Worm (Caenorhabditis elegans) whole organism, young adult: ENCODE measurements around the gene Y110A2AR.1.

Source experiments
- C17E4.6 ChIP-seq: fragments of 200-800 bp; sonication (Bioruptor generic); IDR thresholded peaks from 2 replicates; pipeline ENCODE4 v1.3.6; 2022; ENCODE audit warnings: missing genetic modification reagents, missing genetic modification characterization, missing compliant biosample characterization
- F10E7.11 ChIP-seq: sonication (generic microtip); optimal IDR thresholded peaks from 2 replicates; lab custom pipeline; 2017; ENCODE audit warnings: mild to moderate bottlenecking, missing genetic modification characterization, moderate library complexity, missing compliant biosample characterization
- F22D6.2 ChIP-seq: sonication (generic microtip); optimal IDR thresholded peaks from 2 replicates; lab custom pipeline; 2016; ENCODE audit warnings: mild to moderate bottlenecking, missing genetic modification characterization, missing compliant biosample characterization
- F23B12.7 ChIP-seq: sonication (generic microtip); optimal IDR thresholded peaks from 2 replicates; lab custom pipeline; 2017; ENCODE audit warnings: missing genetic modification characterization, mild to moderate bottlenecking, missing compliant biosample characterization, antibody characterized with exemption, moderate library complexity; ENCODE audit not compliant: insufficient read depth
- F39B2.1 ChIP-seq: fragments of 200-800 bp; sonication (Bioruptor generic); IDR thresholded peaks from 2 replicates; pipeline ENCODE4 v1.3.6; 2022; ENCODE audit warnings: missing genetic modification reagents, missing genetic modification characterization, missing compliant biosample characterization
- K12H6.12 ChIP-seq: fragments of 200-800 bp; sonication (Bioruptor generic); optimal IDR thresholded peaks from 2 replicates; lab custom pipeline; 2018; ENCODE audit warnings: mild to moderate bottlenecking, missing genetic modification characterization, missing compliant biosample characterization
- Y95B8A.8 ChIP-seq: fragments of 200-800 bp; sonication (Bioruptor generic); IDR thresholded peaks from 2 replicates; pipeline ENCODE4 v1.3.6; 2022; ENCODE audit warnings: missing genetic modification reagents, missing genetic modification characterization, missing compliant biosample characterization
- ama-1 ChIP-seq, 3 experiments: fragments of 150-350 bp in 1 of 3; sonication (generic microtip) in 2 of 3; optimal IDR thresholded peaks; 2 replicates each; lab custom pipeline; 2014 to 2018; ENCODE audit warnings: missing biosample characterization in 2 of 3, missing genetic modification characterization in 2 of 3, missing genetic modification reagents in 2 of 3
- atf-7 ChIP-seq: sonication (generic microtip); optimal IDR thresholded peaks from 2 replicates; lab custom pipeline; 2017; ENCODE audit warnings: mild to moderate bottlenecking, missing genetic modification characterization, missing compliant biosample characterization
- bed-2 ChIP-seq: fragments of 200-800 bp; sonication (Bioruptor generic); IDR thresholded peaks from 2 replicates; pipeline ENCODE4 v1.3.6; 2022; ENCODE audit warnings: missing genetic modification reagents, missing genetic modification characterization, missing compliant biosample characterization
- cebp-1 ChIP-seq, 2 experiments: fragments of 200-800 bp in 1 of 2; sonication (Bioruptor generic) in 1 of 2; sonication (generic microtip) in 1 of 2; IDR thresholded peaks in 1 of 2; optimal IDR thresholded peaks in 1 of 2; 2 replicates each; pipeline versions ENCODE4 v1.3.6 to Lab custom; 2017 to 2022; ENCODE audit warnings: missing compliant biosample characterization in 2 of 2, missing genetic modification characterization in 2 of 2, mild to moderate bottlenecking in 1 of 2, missing genetic modification reagents in 1 of 2, moderate library complexity in 1 of 2
- ceh-100 ChIP-seq: fragments of 200-800 bp; sonication (Bioruptor generic); IDR thresholded peaks from 2 replicates; pipeline ENCODE4 v1.3.6; 2022; ENCODE audit warnings: missing genetic modification reagents, missing genetic modification characterization, missing compliant biosample characterization
- ceh-79 ChIP-seq: sonication (generic microtip); optimal IDR thresholded peaks from 2 replicates; lab custom pipeline; 2017; ENCODE audit warnings: mild to moderate bottlenecking, missing genetic modification characterization, missing compliant biosample characterization
- ceh-91 ChIP-seq: fragments of 200-800 bp; sonication (Bioruptor generic); IDR thresholded peaks from 2 replicates; pipeline ENCODE4 v1.3.6; 2022; ENCODE audit warnings: missing genetic modification reagents, missing genetic modification characterization, missing compliant biosample characterization
- efl-1 ChIP-seq: fragments of 150-350 bp; optimal IDR thresholded peaks from 2 replicates; lab custom pipeline; 2014; ENCODE audit warnings: missing biosample characterization, missing genetic modification reagents, missing genetic modification characterization
- egrh-3 ChIP-seq: fragments of 200-800 bp; sonication (Bioruptor generic); IDR thresholded peaks from 2 replicates; pipeline ENCODE4 v1.3.6; 2022; ENCODE audit warnings: missing genetic modification reagents, missing genetic modification characterization, missing compliant biosample characterization
- hlh-26 ChIP-seq: fragments of 200-800 bp; sonication (Bioruptor generic); conservative IDR thresholded peaks from 2 replicates; pipeline ENCODE4 v1.3.6; 2022; ENCODE audit warnings: missing genetic modification reagents, missing genetic modification characterization, missing compliant biosample characterization
- hmg-1.2 ChIP-seq: fragments of 200-800 bp; sonication (Bioruptor generic); IDR thresholded peaks from 2 replicates; pipeline ENCODE4 v1.3.6; 2022; ENCODE audit warnings: missing genetic modification reagents, missing genetic modification characterization, missing compliant biosample characterization
- hmg-20 ChIP-seq: fragments of 200-800 bp; sonication (Bioruptor generic); IDR thresholded peaks from 2 replicates; pipeline ENCODE4 v1.3.6; 2022; ENCODE audit warnings: missing genetic modification reagents, missing genetic modification characterization, missing compliant biosample characterization
- lin-35 ChIP-seq, 3 experiments: fragments of 150-350 bp in 2 of 3; sonication (generic microtip) in 1 of 3; optimal IDR thresholded peaks; 2 replicates each; lab custom pipeline; 2014 to 2018; ENCODE audit warnings: missing biosample characterization in 3 of 3, missing genetic modification characterization in 3 of 3, missing genetic modification reagents in 3 of 3
- lir-1 ChIP-seq: fragments of 200-800 bp; sonication (Bioruptor generic); conservative IDR thresholded peaks from 2 replicates; pipeline ENCODE4 v1.3.6; 2022; ENCODE audit warnings: missing genetic modification reagents, missing genetic modification characterization, missing compliant biosample characterization
- madf-3 ChIP-seq: fragments of 200-800 bp; sonication (Bioruptor generic); IDR thresholded peaks from 2 replicates; pipeline ENCODE4 v1.3.6; 2022; ENCODE audit warnings: missing genetic modification reagents, missing genetic modification characterization, missing compliant biosample characterization
- mcd-1 ChIP-seq: fragments of 200-800 bp; sonication (Bioruptor generic); IDR thresholded peaks from 2 replicates; pipeline ENCODE4 v1.3.6; 2022; ENCODE audit warnings: missing genetic modification reagents, missing genetic modification characterization, missing compliant biosample characterization
- nhr-80 ChIP-seq: sonication (generic microtip); optimal IDR thresholded peaks from 2 replicates; lab custom pipeline; 2016; ENCODE audit warnings: missing genetic modification characterization, missing compliant biosample characterization
- pbrm-1 ChIP-seq: fragments of 200-800 bp; sonication (Bioruptor generic); IDR thresholded peaks from 2 replicates; pipeline ENCODE4 v1.3.6; 2022; ENCODE audit warnings: missing genetic modification reagents, missing genetic modification characterization, missing compliant biosample characterization
- pha-4 ChIP-seq: fragments of 150-350 bp; sonication (generic microtip); optimal IDR thresholded peaks from 2 replicates; lab custom pipeline; 2014; ENCODE audit warnings: missing biosample characterization, missing genetic modification reagents, missing genetic modification characterization
- repo-1 ChIP-seq: sonication (generic microtip); optimal IDR thresholded peaks from 2 replicates; lab custom pipeline; 2017; ENCODE audit warnings: mild to moderate bottlenecking, missing genetic modification characterization, missing compliant biosample characterization
- sea-2 ChIP-seq: fragments of 200-800 bp; sonication (Bioruptor generic); IDR thresholded peaks from 2 replicates; pipeline ENCODE4 v1.3.6; 2022; ENCODE audit warnings: missing genetic modification characterization, missing compliant biosample characterization
- snpc-1.1 ChIP-seq: sonication (generic microtip); optimal IDR thresholded peaks from 2 replicates; lab custom pipeline; 2017; ENCODE audit warnings: missing genetic modification characterization, mild to moderate bottlenecking, missing compliant biosample characterization, antibody characterized with exemption, moderate library complexity, missing genotype, missing genetic modification reagents; ENCODE audit not compliant: insufficient read depth
- snpc-1.3 ChIP-seq: sonication (generic microtip); optimal IDR thresholded peaks from 2 replicates; lab custom pipeline; 2017; ENCODE audit warnings: missing genetic modification characterization, mild to moderate bottlenecking, missing compliant biosample characterization, antibody characterized with exemption, moderate library complexity, missing genotype, missing genetic modification reagents; ENCODE audit not compliant: insufficient read depth
- somi-1 ChIP-seq: fragments of 200-800 bp; sonication (Bioruptor generic); optimal IDR thresholded peaks from 2 replicates; lab custom pipeline; 2018; ENCODE audit warnings: mild to moderate bottlenecking, missing genetic modification characterization, missing compliant biosample characterization
- tlf-1 ChIP-seq: fragments of 200-800 bp; sonication (Bioruptor generic); optimal IDR thresholded peaks from 2 replicates; lab custom pipeline; 2018; ENCODE audit warnings: mild to moderate bottlenecking, missing genetic modification characterization, missing compliant biosample characterization
- unc-130 ChIP-seq: sonication (generic microtip); optimal IDR thresholded peaks from 2 replicates; lab custom pipeline; 2016; ENCODE audit warnings: missing genetic modification reagents, missing genetic modification characterization, missing compliant biosample characterization
- zfh-2 ChIP-seq: fragments of 200-800 bp; sonication (Bioruptor generic); conservative IDR thresholded peaks from 2 replicates; pipeline ENCODE4 v1.3.6; 2022; ENCODE audit warnings: missing genetic modification reagents, missing genetic modification characterization, missing compliant biosample characterization
- ztf-28 ChIP-seq: fragments of 200-800 bp; sonication (Bioruptor generic); IDR thresholded peaks from 2 replicates; pipeline ENCODE4 v1.3.6; 2022; ENCODE audit warnings: missing genetic modification reagents, missing genetic modification characterization, missing compliant biosample characterization
- ztf-6 ChIP-seq: fragments of 200-800 bp; sonication (Bioruptor generic); IDR thresholded peaks from 2 replicates; pipeline ENCODE4 v1.3.6; 2022; ENCODE audit warnings: missing genetic modification reagents, missing genetic modification characterization, missing compliant biosample characterization

Y110A2AR.1 gene

DNA sequence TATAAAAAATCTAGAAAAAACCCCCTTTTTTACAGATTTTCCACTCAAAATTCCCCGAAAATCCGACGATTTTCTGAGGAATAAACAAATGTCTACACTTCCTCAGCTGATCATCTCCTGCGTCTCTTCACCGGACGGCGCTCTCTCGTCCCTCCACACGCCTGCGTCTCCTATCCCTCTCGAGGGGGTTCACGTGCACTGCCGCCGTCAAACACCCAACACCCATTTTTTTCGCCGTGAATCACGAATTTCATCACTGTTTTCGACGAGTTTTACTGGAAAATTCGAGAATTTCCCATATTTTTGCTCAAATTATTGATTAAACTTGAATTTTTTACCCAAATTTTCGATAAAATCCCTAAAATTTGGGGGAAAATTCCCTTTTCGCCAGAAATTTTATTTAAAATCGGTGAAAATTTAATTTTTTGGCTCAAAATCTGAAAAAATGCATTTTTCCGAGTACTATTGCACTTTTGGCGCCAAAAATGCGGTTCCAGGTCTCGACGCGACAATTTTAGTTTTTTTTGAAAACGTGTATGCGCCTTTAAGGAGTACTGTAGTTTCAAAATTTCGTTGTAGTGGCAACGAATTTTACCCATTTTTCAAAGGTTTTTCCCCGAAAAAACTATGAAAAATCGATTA is 1.4 kb downstream of the Y110A2AR.1 start (continued):
- no peak for TF ChIP-seq somi-1 (GFP tag; lab: Kevin White, UChicago)
- TF ChIP-seq, all 124 proteins: peak for 56

DNA sequence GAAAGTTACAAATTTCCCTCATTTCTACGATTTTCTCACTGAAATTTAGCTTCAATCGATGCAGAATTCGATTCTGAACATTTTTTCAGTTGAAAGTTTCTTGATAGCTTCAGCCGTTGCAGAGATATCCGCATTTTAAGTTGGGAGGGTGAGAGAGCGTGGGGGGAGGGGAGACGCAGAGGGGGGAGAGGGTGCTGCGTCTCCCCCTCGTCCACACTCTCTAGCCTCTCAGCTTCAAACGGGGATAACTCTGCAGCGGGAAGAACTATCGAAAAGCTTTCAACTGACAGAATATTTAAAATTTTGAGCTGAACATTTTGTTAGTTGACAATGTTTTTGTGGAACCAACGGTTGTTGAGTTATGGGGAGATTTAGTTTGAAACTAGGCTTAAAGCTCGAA is 2.4 kb downstream of the Y110A2AR.1 start:
- TF ChIP-seq F39B2.1 (GFP tag; lab: Robert Waterston, UW) (no peak), ama-1 (optimal IDR thresholded peaks at IDR 0.05; lab: Kevin White, UChicago) (no peak), ama-1 (GFP tag; optimal IDR thresholded peaks at IDR 0.05; lab: Kevin White, UChicago) (no peak), ztf-28 (GFP tag; lab: Robert Waterston, UW) (no peak), tlf-1 (GFP tag; lab: Kevin White, UChicago) (no peak), hlh-26 (GFP tag; lab: Robert Waterston, UW) (no peak), pbrm-1 (GFP tag; lab: Robert Waterston, UW) (no peak), C17E4.6 (no peak), ceh-100 (GFP tag; lab: Robert Waterston, UW) (no peak), repo-1 (tag; lab: Kevin White, UChicago) (no peak), snpc-1.1 (tag; lab: Kevin White, UChicago) (no peak), egrh-3 (GFP tag; lab: Robert Waterston, UW) (peak; percentile 45; the same call in 1 of the 2 replicates), hmg-1.2 (GFP tag; lab: Robert Waterston, UW) (peak; percentile 90), madf-3 (GFP tag; lab: Robert Waterston, UW) (no peak), ztf-6 (GFP tag; lab: Robert Waterston, UW) (no peak), F23B12.7 (tag; lab: Kevin White, UChicago) (no peak), ceh-79 (no peak), mcd-1 (GFP tag; lab: Robert Waterston, UW) (0 out of 2 replicates have a peak, but pooled peaks have one; percentile 12), unc-130 (GFP tag; lab: Kevin White, UChicago) (no peak), ceh-91 (GFP tag; lab: Robert Waterston, UW) (no peak), sea-2 (no peak), snpc-1.3 (no peak), bed-2 (GFP tag; lab: Robert Waterston, UW) (no peak), atf-7 (no peak), K12H6.12 (tag; lab: Kevin White, UChicago) (no peak), lin-35 (GFP tag; optimal IDR thresholded peaks at IDR 0.05; lab: Kevin White, UChicago) (no peak), zfh-2 (peak; percentile 79), F22D6.2 (tag; lab: Kevin White, UChicago) (no peak), F10E7.11 (tag; lab: Kevin White, UChicago) (no peak), hmg-20 (GFP tag; lab: Robert Waterston, UW) (no peak), lir-1 (GFP tag; lab: Robert Waterston, UW) (no peak)

DNA sequence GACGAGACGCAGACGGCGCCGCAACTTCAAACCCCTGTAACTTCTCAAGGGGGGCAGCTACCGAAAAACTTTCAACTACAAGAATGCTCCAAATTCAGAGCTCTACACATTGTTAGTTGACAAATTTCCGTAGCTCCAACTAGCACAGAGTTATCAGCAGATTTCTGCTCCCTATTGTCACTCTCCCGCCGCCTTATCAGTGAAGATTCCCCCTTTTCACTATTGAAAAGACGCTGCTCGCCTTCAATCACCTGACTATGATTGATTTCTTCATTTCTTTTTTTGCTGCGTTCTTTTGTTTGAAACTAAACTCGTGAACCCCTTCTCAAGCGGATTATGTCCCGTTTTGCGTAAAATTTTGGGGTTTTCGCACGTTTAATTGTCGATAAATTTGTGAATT is 2.8 kb downstream of the Y110A2AR.1 start:
- TF ChIP-seq madf-3 (GFP tag; lab: Robert Waterston, UW): 0 out of 2 replicates have a peak, but pooled peaks have one; percentile 31
- TF ChIP-seq efl-1: no peak
- no peak for TF ChIP-seq pha-4 (tag; lab: Kevin White, UChicago)
- TF ChIP-seq cebp-1 (GFP tag; IDR thresholded peaks at IDR 0.05; lab: Robert Waterston, UW): no peak
- peak; percentile 24 for TF ChIP-seq cebp-1 (tag; optimal IDR thresholded peaks at IDR 0.05; lab: Kevin White, UChicago)
- TF ChIP-seq Y95B8A.8 (GFP tag; lab: Robert Waterston, UW): 0 out of 2 replicates have a peak, but pooled peaks have one; percentile 15
- peak; percentile 63 for TF ChIP-seq nhr-80
